Worm (Caenorhabditis elegans) whole organism, early embryonic: Measurements from ENCODE around the gene C27H6.9.

Experiments
- B0310.2 ChIP-seq: sonication (generic microtip); optimal IDR thresholded peaks from 2 replicates; lab custom pipeline; 2016; ENCODE audit warnings: mild to moderate bottlenecking, missing genetic modification characterization, missing compliant biosample characterization
- F13C5.2 ChIP-seq: sonication (generic microtip); optimal IDR thresholded peaks from 2 replicates; lab custom pipeline; 2017; ENCODE audit warnings: mild to moderate bottlenecking, missing genetic modification characterization, inconsistent platforms, missing compliant biosample characterization
- aly-1 ChIP-seq: sonication (generic microtip); optimal IDR thresholded peaks from 2 replicates; lab custom pipeline; 2016; ENCODE audit warnings: missing genetic modification characterization, missing compliant biosample characterization
- ama-1 ChIP-seq: fragments of 150-350 bp; optimal IDR thresholded peaks from 2 replicates; lab custom pipeline; 2014
- ceh-13 ChIP-seq: fragments of 200-800 bp; sonication (Bioruptor generic); optimal IDR thresholded peaks from 2 replicates; lab custom pipeline; 2018; ENCODE audit warnings: mild to moderate bottlenecking, missing genetic modification characterization, missing compliant biosample characterization
- ceh-36 ChIP-seq: sonication (generic microtip); optimal IDR thresholded peaks from 2 replicates; lab custom pipeline; 2016; ENCODE audit warnings: missing genetic modification characterization, inconsistent platforms, missing compliant biosample characterization
- ets-7 ChIP-seq: sonication (generic microtip); optimal IDR thresholded peaks from 2 replicates; lab custom pipeline; 2016; ENCODE audit warnings: missing genotype, missing genetic modification characterization, missing compliant biosample characterization
- flt-1 ChIP-seq: fragments of 200-800 bp; sonication (Bioruptor generic); IDR thresholded peaks from 2 replicates; pipeline ENCODE4 v1.3.6; 2022; ENCODE audit warnings: missing genetic modification characterization, missing compliant biosample characterization
- hmbx-1 ChIP-seq: sonication (generic microtip); optimal IDR thresholded peaks from 2 replicates; lab custom pipeline; 2016; ENCODE audit warnings: mild to moderate bottlenecking, missing genetic modification characterization, missing compliant biosample characterization
- hmg-4 ChIP-seq: fragments of 200-800 bp; sonication (Bioruptor generic); optimal IDR thresholded peaks from 2 replicates; lab custom pipeline; 2018; ENCODE audit warnings: mild to moderate bottlenecking, missing genetic modification characterization, missing compliant biosample characterization
- hnd-1 ChIP-seq: sonication (generic microtip); optimal IDR thresholded peaks from 2 replicates; lab custom pipeline; 2016; ENCODE audit warnings: missing genetic modification characterization, missing compliant biosample characterization
- pes-1 ChIP-seq: fragments of 200-800 bp; sonication (Bioruptor generic); IDR thresholded peaks from 2 replicates; pipeline ENCODE4 v1.3.6; 2022; ENCODE audit warnings: missing genetic modification reagents, missing genetic modification characterization, missing compliant biosample characterization
- scrt-1 ChIP-seq: fragments of 200-800 bp; sonication (Bioruptor generic); IDR thresholded peaks from 2 replicates; pipeline ENCODE4 v1.3.6; 2022; ENCODE audit warnings: missing genetic modification characterization, missing compliant biosample characterization
- sea-1 ChIP-seq: fragments of 200-800 bp; sonication (Bioruptor generic); conservative IDR thresholded peaks from 2 replicates; pipeline ENCODE4 v1.3.6; 2022; ENCODE audit warnings: missing genetic modification characterization, missing compliant biosample characterization
- tbx-11 ChIP-seq: fragments of 200-800 bp; sonication (Bioruptor generic); IDR thresholded peaks from 2 replicates; pipeline ENCODE4 v1.3.6; 2022; ENCODE audit warnings: missing genetic modification characterization, missing compliant biosample characterization
- tbx-37 ChIP-seq: fragments of 200-800 bp; sonication (Bioruptor generic); conservative IDR thresholded peaks from 2 replicates; pipeline ENCODE4 v1.3.6; 2022; ENCODE audit warnings: missing genetic modification reagents, missing genetic modification characterization, missing compliant biosample characterization
- tra-4 ChIP-seq: sonication (generic microtip); optimal IDR thresholded peaks from 2 replicates; lab custom pipeline; 2017; ENCODE audit warnings: missing genetic modification characterization, missing compliant biosample characterization

C27H6.9 gene

DNA sequence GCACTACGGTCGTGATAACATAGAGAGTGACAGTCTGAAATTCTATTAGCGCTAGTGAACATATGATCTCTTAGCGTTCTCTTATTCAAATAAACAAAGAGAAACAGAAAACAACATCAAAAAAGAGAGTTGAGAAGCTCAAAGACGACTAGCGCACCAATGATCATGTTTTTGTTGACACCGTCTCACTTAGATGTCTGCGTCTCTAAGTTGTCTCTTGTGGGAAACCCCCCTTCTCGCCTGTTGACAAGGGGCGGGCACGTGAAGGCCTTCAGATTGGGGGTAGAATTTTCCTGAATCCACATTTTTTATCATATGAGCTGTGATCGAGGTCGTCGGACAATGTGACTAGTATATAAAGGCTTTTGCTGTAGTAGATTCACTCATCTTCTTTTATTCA, 37.3 kb downstream of the C27H6.9 start:
- no peak for TF ChIP-seq hnd-1 (tag; lab: Kevin White, UChicago)
- no peak for TF ChIP-seq pes-1 (GFP tag; lab: Robert Waterston, UW)
- no peak for TF ChIP-seq tbx-37 (GFP tag; lab: Robert Waterston, UW)
- TF ChIP-seq F13C5.2 (tag; lab: Kevin White, UChicago): no peak
- TF ChIP-seq flt-1: no peak
- no peak for TF ChIP-seq ceh-36 (tag; lab: Kevin White, UChicago)
- no peak for TF ChIP-seq hmbx-1 (tag; lab: Kevin White, UChicago)
- no peak for TF ChIP-seq ets-7 (tag; lab: Kevin White, UChicago)
- no peak for TF ChIP-seq aly-1 (tag; lab: Kevin White, UChicago)
- no peak for TF ChIP-seq ceh-13 (GFP tag; lab: Kevin White, UChicago)
- TF ChIP-seq sea-1: no peak
- TF ChIP-seq hmg-4 (GFP tag; lab: Kevin White, UChicago): no peak
- no peak for TF ChIP-seq B0310.2 (tag; lab: Kevin White, UChicago)
- TF ChIP-seq tbx-11 (GFP tag; lab: Robert Waterston, UW): no peak
- TF ChIP-seq tra-4 (tag; lab: Kevin White, UChicago): no peak
- TF ChIP-seq ama-1 (lab: Kevin White, UChicago): no peak

DNA sequence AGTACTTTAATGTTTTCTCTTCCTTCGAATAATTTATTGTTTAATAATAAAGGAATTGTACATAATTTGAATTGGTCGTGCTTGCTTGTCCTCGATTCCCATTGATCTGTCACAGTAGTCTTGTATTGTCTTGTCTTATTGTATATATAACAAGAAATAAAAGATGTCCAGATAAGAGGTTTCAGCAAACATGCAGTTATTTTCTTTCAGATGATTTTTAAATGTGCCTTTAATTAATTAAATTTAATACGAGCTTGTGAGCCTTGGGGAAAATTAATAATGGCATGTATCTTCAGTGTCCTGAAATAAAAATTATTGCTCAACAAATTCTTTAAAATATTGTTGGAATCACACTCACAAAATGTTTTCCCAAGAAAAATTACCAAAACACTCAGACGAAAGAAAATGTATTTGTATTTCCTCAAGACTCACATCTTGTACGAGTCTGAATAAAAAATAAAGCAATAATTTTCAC, 40.4 kb downstream of the C27H6.9 start:
- no peak for TF ChIP-seq ceh-36 (tag; lab: Kevin White, UChicago)
- no peak for TF ChIP-seq ama-1 (lab: Kevin White, UChicago)
- no peak for TF ChIP-seq hnd-1 (tag; lab: Kevin White, UChicago)
- TF ChIP-seq F13C5.2 (tag; lab: Kevin White, UChicago): no peak
- TF ChIP-seq tbx-37 (GFP tag; lab: Robert Waterston, UW): no peak
- no peak for TF ChIP-seq tbx-11 (GFP tag; lab: Robert Waterston, UW)
- no peak for TF ChIP-seq scrt-1
- no peak for TF ChIP-seq pes-1 (GFP tag; lab: Robert Waterston, UW)
- no peak for TF ChIP-seq hmbx-1 (tag; lab: Kevin White, UChicago)

DNA sequence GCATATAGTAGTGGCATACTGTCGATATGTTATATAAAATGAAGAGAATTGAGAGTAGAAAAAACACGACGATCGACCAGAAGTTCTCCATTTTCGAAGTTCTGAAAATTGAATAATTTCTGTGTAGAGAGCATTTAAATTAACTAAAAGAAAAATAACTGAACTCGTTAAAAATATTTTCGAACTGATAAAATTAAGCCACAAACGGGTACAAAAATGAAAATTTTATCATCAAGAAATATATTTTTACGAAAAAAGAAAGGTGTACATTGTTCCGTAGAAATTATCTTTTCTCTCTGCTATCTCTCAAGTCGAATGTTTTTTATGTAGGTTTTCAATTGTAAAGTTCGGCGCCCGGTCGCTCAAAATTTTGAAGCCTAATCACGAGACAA, 48.3 kb downstream of the C27H6.9 start, which contains the start of gene acl-2:
Gene acl-2, minus strand, starts transcription at position 101 of the 392 bp plus-strand sequence.
- no peak for TF ChIP-seq hnd-1 (tag; lab: Kevin White, UChicago)
- TF ChIP-seq F13C5.2 (tag; lab: Kevin White, UChicago): no peak
- TF ChIP-seq sea-1: no peak
- no peak for TF ChIP-seq hmg-4 (GFP tag; lab: Kevin White, UChicago)
- no peak for TF ChIP-seq hmbx-1 (tag; lab: Kevin White, UChicago)
- no peak for TF ChIP-seq tbx-11 (GFP tag; lab: Robert Waterston, UW)
- TF ChIP-seq ama-1 (lab: Kevin White, UChicago): no peak
- no peak for TF ChIP-seq ceh-36 (tag; lab: Kevin White, UChicago)
- TF ChIP-seq ceh-13 (GFP tag; lab: Kevin White, UChicago): no peak
- no peak for TF ChIP-seq tra-4 (tag; lab: Kevin White, UChicago)

DNA sequence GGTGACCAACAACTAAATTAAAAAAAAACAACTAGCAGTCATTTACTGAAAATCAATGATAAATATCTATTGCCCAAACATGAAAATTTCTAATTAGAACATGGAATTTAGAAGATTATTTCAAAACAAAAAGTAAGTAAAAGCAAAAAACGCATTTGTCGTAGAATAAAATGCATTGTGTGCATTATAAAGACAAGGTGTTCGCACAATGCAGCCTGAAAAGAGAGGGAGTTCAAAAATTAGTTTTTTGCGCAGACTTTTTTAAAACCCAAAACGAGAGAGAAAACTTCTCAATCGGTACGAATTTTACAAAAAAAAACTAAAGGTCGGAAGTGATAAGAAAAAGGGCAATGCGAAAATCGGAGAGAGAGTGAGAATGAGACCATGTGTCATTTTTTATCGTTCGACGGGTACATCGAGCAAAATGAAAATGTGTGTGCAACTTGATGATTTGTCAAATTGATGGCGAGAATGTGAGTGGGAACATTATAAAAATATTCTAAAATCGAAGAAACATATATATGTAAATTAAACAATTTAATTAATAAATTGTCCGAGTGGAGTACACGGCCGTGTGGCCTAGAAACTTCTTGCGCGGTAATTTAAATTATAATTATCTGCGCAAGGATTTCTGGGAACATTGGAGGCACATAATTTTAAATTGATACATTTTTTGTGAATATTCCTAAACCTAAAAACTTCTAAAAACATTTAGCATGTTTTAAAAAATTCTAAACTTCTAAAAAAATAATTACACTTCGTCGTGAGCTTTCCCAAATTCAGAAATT, 48.9 kb downstream of the C27H6.9 start:
- TF ChIP-seq F13C5.2 (tag; lab: Kevin White, UChicago): peak; percentile 12
- TF ChIP-seq tbx-37 (GFP tag; lab: Robert Waterston, UW): peak; percentile 57; the same call in 1 of the 2 replicates
- no peak for TF ChIP-seq hnd-1 (tag; lab: Kevin White, UChicago)
- peak; percentile 26; the same call in 1 of the 2 replicates for TF ChIP-seq pes-1 (GFP tag; lab: Robert Waterston, UW)
- no peak for TF ChIP-seq B0310.2 (tag; lab: Kevin White, UChicago)
